Worm (Caenorhabditis elegans) whole organism, L1 larva: ENCODE results near the gene stc-1.

Experiments
- C04F5.9 ChIP-seq: sonication (generic microtip); optimal IDR thresholded peaks from 2 replicates; lab custom pipeline; 2016; ENCODE audit warnings: missing genetic modification characterization, missing compliant biosample characterization
- C16A3.4 ChIP-seq: fragments of 150-350 bp; optimal IDR thresholded peaks from 2 replicates; lab custom pipeline; 2014; ENCODE audit warnings: missing biosample characterization, missing genetic modification characterization
- C34B4.2 ChIP-seq: sonication (generic microtip); optimal IDR thresholded peaks from 2 replicates; lab custom pipeline; 2017; ENCODE audit warnings: mild to moderate bottlenecking, missing genetic modification characterization, missing compliant biosample characterization
- F16B12.6 ChIP-seq: fragments of 150-350 bp; optimal IDR thresholded peaks from 2 replicates; lab custom pipeline; 2014; ENCODE audit warnings: missing biosample characterization, missing genetic modification characterization
- Y116A8C.19 ChIP-seq: sonication (generic microtip); optimal IDR thresholded peaks from 2 replicates; lab custom pipeline; 2016; ENCODE audit warnings: missing compliant biosample characterization, missing genetic modification characterization, borderline replicate concordance
- aly-2 ChIP-seq: fragments of 150-350 bp; optimal IDR thresholded peaks from 2 replicates; lab custom pipeline; 2014; ENCODE audit warnings: missing biosample characterization, missing genetic modification characterization
- ama-1 ChIP-seq: fragments of 150-350 bp; optimal IDR thresholded peaks from 2 replicates; lab custom pipeline; 2014
- blmp-1 ChIP-seq: fragments of 150-350 bp; optimal IDR thresholded peaks from 2 replicates; lab custom pipeline; 2014; ENCODE audit warnings: missing biosample characterization, missing genetic modification characterization
- ceh-88 ChIP-seq: fragments of 200-800 bp; sonication (Bioruptor generic); IDR thresholded peaks from 2 replicates; pipeline ENCODE4 v1.3.6; 2022; ENCODE audit warnings: missing genetic modification characterization, missing compliant biosample characterization
- ces-1 ChIP-seq: fragments of 150-350 bp; optimal IDR thresholded peaks from 2 replicates; lab custom pipeline; 2014; ENCODE audit warnings: missing biosample characterization, missing genetic modification reagents, missing genetic modification characterization
- dpl-1 ChIP-seq, 3 experiments: fragments of 150-350 bp in 2 of 3; sonication (generic microtip) in 1 of 3; optimal IDR thresholded peaks; 2 replicates each; lab custom pipeline; 2014 to 2017; ENCODE audit warnings: missing biosample characterization in 3 of 3, missing genetic modification characterization in 3 of 3, missing genetic modification reagents in 3 of 3
- efl-1 ChIP-seq, 4 experiments: fragments of 150-350 bp; optimal IDR thresholded peaks in 3 of 4; peaks in 1 of 4; 1 replicate in 1 of 4; 2 replicates in 3 of 4; lab custom pipeline; 2014; ENCODE audit warnings: missing biosample characterization in 2 of 4, missing genetic modification characterization in 2 of 4, missing genetic modification reagents in 2 of 4
- efl-3 ChIP-seq: fragments of 200-800 bp; sonication (Bioruptor generic); optimal IDR thresholded peaks from 2 replicates; lab custom pipeline; 2018; ENCODE audit warnings: mild to moderate bottlenecking, missing genetic modification characterization, missing compliant biosample characterization
- egl-13 ChIP-seq: sonication (generic microtip); optimal IDR thresholded peaks from 2 replicates; lab custom pipeline; 2016; ENCODE audit warnings: missing genotype, missing genetic modification reagents, missing genetic modification characterization, missing compliant biosample characterization
- elt-2 ChIP-seq: sonication (generic microtip); optimal IDR thresholded peaks from 2 replicates; lab custom pipeline; 2016; ENCODE audit warnings: missing genetic modification characterization, mild to moderate bottlenecking, inconsistent platforms, missing compliant biosample characterization, missing genetic modification reagents
- elt-3 ChIP-seq, 6 experiments: fragments of 150-350 bp in 1 of 6; sonication (generic microtip); optimal IDR thresholded peaks; 2 replicates each; lab custom pipeline; 2017 to 2018; ENCODE audit warnings: missing biosample characterization in 6 of 6, missing genetic modification characterization in 6 of 6, inconsistent platforms in 1 of 6
- ets-5 ChIP-seq: fragments of 200-800 bp; sonication (Bioruptor generic); IDR thresholded peaks from 2 replicates; pipeline ENCODE4 v1.3.6; 2022; ENCODE audit warnings: missing genetic modification characterization, missing compliant biosample characterization
- fkh-10 ChIP-seq: sonication (generic microtip); optimal IDR thresholded peaks from 2 replicates; lab custom pipeline; 2017; ENCODE audit warnings: missing biosample characterization, missing genetic modification reagents, missing genetic modification characterization
- fos-1 ChIP-seq: fragments of 150-350 bp; optimal IDR thresholded peaks from 2 replicates; lab custom pipeline; 2014; ENCODE audit warnings: missing biosample characterization, missing genetic modification characterization
- grh-1 ChIP-seq: fragments of 200-800 bp; sonication (Bioruptor generic); IDR thresholded peaks from 2 replicates; pipeline ENCODE4 v1.3.6; 2022; ENCODE audit warnings: missing genetic modification reagents, missing genetic modification characterization, missing compliant biosample characterization
- hlh-17 ChIP-seq: fragments of 200-800 bp; sonication (Bioruptor generic); optimal IDR thresholded peaks from 2 replicates; lab custom pipeline; 2018; ENCODE audit warnings: missing genetic modification characterization, mild to moderate bottlenecking, missing compliant biosample characterization, moderate library complexity, borderline replicate concordance
- hpl-2 ChIP-seq: fragments of 150-350 bp; optimal IDR thresholded peaks from 2 replicates; lab custom pipeline; 2014; ENCODE audit warnings: missing biosample characterization, missing genetic modification reagents, missing genetic modification characterization
- jun-1 ChIP-seq: fragments of 150-350 bp; optimal IDR thresholded peaks from 2 replicates; lab custom pipeline; 2014; ENCODE audit warnings: missing biosample characterization, missing genetic modification reagents, missing genetic modification characterization
- lin-13 ChIP-seq: fragments of 150-350 bp; optimal IDR thresholded peaks from 2 replicates; lab custom pipeline; 2014; ENCODE audit warnings: missing biosample characterization, missing genetic modification reagents, missing genetic modification characterization
- lin-15B ChIP-seq: fragments of 150-350 bp; sonication (generic microtip); optimal IDR thresholded peaks from 3 replicates; lab custom pipeline; 2014; ENCODE audit warnings: missing biosample characterization, missing genetic modification characterization
- lin-39 ChIP-seq: fragments of 150-350 bp; optimal IDR thresholded peaks from 2 replicates; lab custom pipeline; 2014; ENCODE audit warnings: missing biosample characterization, missing genetic modification reagents, missing genetic modification characterization
- lsy-2 ChIP-seq, 2 experiments: fragments of 150-350 bp; optimal IDR thresholded peaks; 2 replicates each; lab custom pipeline; 2014; ENCODE audit warnings: missing biosample characterization in 2 of 2, missing genetic modification characterization in 2 of 2
- mab-9 ChIP-seq: fragments of 200-800 bp; sonication (Bioruptor generic); IDR thresholded peaks from 2 replicates; pipeline ENCODE4 v1.3.6; 2022; ENCODE audit warnings: missing genetic modification reagents, missing genetic modification characterization, missing compliant biosample characterization
- mep-1 ChIP-seq: fragments of 150-350 bp; optimal IDR thresholded peaks from 2 replicates; lab custom pipeline; 2014; ENCODE audit warnings: missing biosample characterization, missing genetic modification characterization
- nhr-19 ChIP-seq: fragments of 200-800 bp; sonication (Bioruptor generic); conservative IDR thresholded peaks from 2 replicates; pipeline ENCODE4 v1.3.6; 2022; ENCODE audit warnings: missing genetic modification characterization, missing compliant biosample characterization
- nhr-20 ChIP-seq: sonication (generic microtip); optimal IDR thresholded peaks from 2 replicates; lab custom pipeline; 2016; ENCODE audit warnings: mild to moderate bottlenecking, missing genetic modification characterization, missing compliant biosample characterization
- nhr-237 ChIP-seq: fragments of 150-350 bp; optimal IDR thresholded peaks from 2 replicates; lab custom pipeline; 2014; ENCODE audit warnings: missing biosample characterization, missing genetic modification characterization
- nhr-28 ChIP-seq: fragments of 150-350 bp; optimal IDR thresholded peaks from 2 replicates; lab custom pipeline; 2014; ENCODE audit warnings: missing biosample characterization, missing genetic modification characterization
- nhr-71 ChIP-seq: sonication (generic microtip); optimal IDR thresholded peaks from 2 replicates; lab custom pipeline; 2016; ENCODE audit warnings: mild to moderate bottlenecking, missing genetic modification characterization, moderate library complexity, missing compliant biosample characterization
- nhr-76 ChIP-seq: sonication (generic microtip); optimal IDR thresholded peaks from 2 replicates; lab custom pipeline; 2017; ENCODE audit warnings: missing biosample characterization, missing genetic modification characterization
- nhr-84 ChIP-seq: sonication (generic microtip); optimal IDR thresholded peaks from 2 replicates; lab custom pipeline; 2017; ENCODE audit warnings: missing biosample characterization, missing genetic modification characterization
- pag-3 ChIP-seq: sonication (generic microtip); optimal IDR thresholded peaks from 2 replicates; lab custom pipeline; 2017; ENCODE audit warnings: missing genetic modification characterization, mild to moderate bottlenecking, missing compliant biosample characterization, antibody characterized with exemption, borderline replicate concordance; ENCODE audit not compliant: insufficient read depth
- pax-3 ChIP-seq: fragments of 200-800 bp; sonication (Bioruptor generic); optimal IDR thresholded peaks from 2 replicates; lab custom pipeline; 2018; ENCODE audit warnings: mild to moderate bottlenecking, missing genetic modification characterization, moderate library complexity, missing compliant biosample characterization
- rnt-1 ChIP-seq: sonication (generic microtip); optimal IDR thresholded peaks from 2 replicates; lab custom pipeline; 2016; ENCODE audit warnings: mild to moderate bottlenecking, missing genetic modification characterization, moderate library complexity, missing compliant biosample characterization
- skn-1 ChIP-seq: fragments of 150-350 bp; optimal IDR thresholded peaks from 2 replicates; lab custom pipeline; 2014; ENCODE audit warnings: missing biosample characterization, missing genetic modification characterization
- snpc-4 ChIP-seq: fragments of 150-350 bp; optimal IDR thresholded peaks from 2 replicates; lab custom pipeline; 2014; ENCODE audit warnings: missing biosample characterization, missing genetic modification characterization
- snu-23 ChIP-seq: sonication (generic microtip); optimal IDR thresholded peaks from 2 replicates; lab custom pipeline; 2016; ENCODE audit warnings: missing genetic modification characterization, missing compliant biosample characterization
- sptf-1 ChIP-seq: fragments of 150-350 bp; optimal IDR thresholded peaks from 2 replicates; lab custom pipeline; 2014; ENCODE audit warnings: missing biosample characterization, missing genetic modification characterization
- sup-37 ChIP-seq: fragments of 200-800 bp; sonication (Bioruptor generic); optimal IDR thresholded peaks from 2 replicates; lab custom pipeline; 2018; ENCODE audit warnings: mild to moderate bottlenecking, missing genetic modification characterization, missing compliant biosample characterization
- swsn-7 ChIP-seq: sonication (generic microtip); optimal IDR thresholded peaks from 2 replicates; lab custom pipeline; 2016; ENCODE audit warnings: missing genetic modification characterization, missing compliant biosample characterization
- tbx-2 ChIP-seq: sonication (generic microtip); optimal IDR thresholded peaks from 2 replicates; lab custom pipeline; 2016; ENCODE audit warnings: missing genetic modification characterization, missing compliant biosample characterization
- unc-130 ChIP-seq: fragments of 150-350 bp; optimal IDR thresholded peaks from 2 replicates; lab custom pipeline; 2017; ENCODE audit warnings: missing biosample characterization, missing genetic modification characterization, inconsistent platforms
- unc-30 ChIP-seq: sonication (generic microtip); optimal IDR thresholded peaks from 2 replicates; lab custom pipeline; 2017; ENCODE audit warnings: missing biosample characterization, missing genetic modification characterization
- unc-62 ChIP-seq: fragments of 150-350 bp; optimal IDR thresholded peaks from 2 replicates; lab custom pipeline; 2014; ENCODE audit warnings: missing biosample characterization, missing genetic modification reagents, missing genetic modification characterization
- unc-98 ChIP-seq: fragments of 200-800 bp; sonication (Bioruptor generic); IDR thresholded peaks from 2 replicates; pipeline ENCODE4 v1.3.6; 2022; ENCODE audit warnings: missing genetic modification characterization, missing compliant biosample characterization
- vab-15 ChIP-seq: sonication (generic microtip); optimal IDR thresholded peaks from 2 replicates; lab custom pipeline; 2017; ENCODE audit warnings: missing genotype, mild to moderate bottlenecking, missing genetic modification characterization, missing compliant biosample characterization
- zip-4 ChIP-seq: fragments of 200-800 bp; sonication (Bioruptor generic); optimal IDR thresholded peaks from 2 replicates; lab custom pipeline; 2018; ENCODE audit warnings: mild to moderate bottlenecking, missing genetic modification characterization, moderate library complexity, missing compliant biosample characterization

stc-1 gene

DNA sequence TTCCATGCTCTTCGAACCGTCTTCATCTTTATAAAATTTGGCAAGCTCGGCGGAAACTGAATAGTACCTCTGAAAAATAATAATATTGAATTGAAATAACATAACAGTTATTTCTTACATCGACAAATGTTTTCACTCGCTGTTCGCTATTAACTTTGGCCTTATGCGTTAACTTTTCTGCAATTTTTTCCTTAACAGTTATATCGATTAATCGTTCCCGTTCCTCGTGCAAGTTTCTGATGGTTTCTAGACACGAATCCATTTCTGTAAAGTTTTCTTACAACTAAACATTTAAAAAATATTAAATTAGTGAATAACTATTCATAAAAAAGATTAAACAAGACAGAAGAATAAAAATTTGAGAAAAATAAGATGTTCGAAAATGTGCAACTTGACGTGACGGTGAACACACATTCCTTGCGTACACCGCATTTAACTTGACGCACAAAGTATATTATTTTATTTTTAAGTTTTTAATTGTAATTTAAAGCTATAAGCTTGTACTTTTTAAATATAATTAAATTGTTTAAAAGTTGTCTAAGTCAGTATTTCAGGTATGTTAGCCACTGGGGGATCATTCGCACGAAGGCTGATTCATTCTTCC, 40.7 kb downstream of the stc-1 start, which contains the start of the genes prp-9 and mrps-18B (continued):
- no peak for TF ChIP-seq Y116A8C.19 (tag; lab: Kevin White, UChicago)
- TF ChIP-seq swsn-7 (tag; lab: Kevin White, UChicago): peak; percentile 41
- TF ChIP-seq grh-1 (GFP tag; lab: Robert Waterston, UW): no peak
- TF ChIP-seq efl-3 (GFP tag; lab: Kevin White, UChicago): no peak
- no peak for TF ChIP-seq aly-2 (tag; lab: Kevin White, UChicago)
- no peak for TF ChIP-seq ama-1
- TF ChIP-seq C16A3.4 (tag; lab: Kevin White, UChicago): peak; percentile 53
- TF ChIP-seq nhr-71 (tag; lab: Kevin White, UChicago): peak; percentile 34
- no peak for TF ChIP-seq jun-1 (tag; lab: Kevin White, UChicago)
- TF ChIP-seq tbx-2: no peak
- TF ChIP-seq fos-1 (tag; lab: Kevin White, UChicago): no peak
- TF ChIP-seq mep-1: peak; percentile 87
- TF ChIP-seq nhr-76 (tag; lab: Kevin White, UChicago): no peak
- TF ChIP-seq hlh-17 (GFP tag; lab: Kevin White, UChicago): no peak
- TF ChIP-seq snu-23 (GFP tag; lab: Kevin White, UChicago): peak; percentile 60
- TF ChIP-seq zip-4: no peak
- peak; percentile 83 for TF ChIP-seq F16B12.6
- TF ChIP-seq elt-3 (tag; optimal IDR thresholded peaks at IDR 0.05; lab: Kevin White, UChicago): peak in 1 of 6 experiments; percentile 10
- no peak for TF ChIP-seq ces-1
- no peak for TF ChIP-seq unc-62 (GFP tag; lab: Kevin White, UChicago)
- TF ChIP-seq C04F5.9 (tag; lab: Kevin White, UChicago): no peak
- TF ChIP-seq skn-1 (tag; lab: Kevin White, UChicago): peak; percentile 6
- peak in 2 of 3 experiments; percentile 25 to 56 for TF ChIP-seq dpl-1 (GFP tag; optimal IDR thresholded peaks at IDR 0.05; lab: Kevin White, UChicago)
- TF ChIP-seq rnt-1 (tag; lab: Kevin White, UChicago): peak; percentile 4
- no peak for TF ChIP-seq hpl-2 (GFP tag; lab: Kevin White, UChicago)
- no peak for TF ChIP-seq unc-30 (tag; lab: Kevin White, UChicago)
- no peak for TF ChIP-seq lin-39
- no peak for TF ChIP-seq fkh-10 (GFP tag; lab: Kevin White, UChicago)
- TF ChIP-seq pag-3: no peak
- TF ChIP-seq lin-13 (GFP tag; lab: Kevin White, UChicago): no peak
- no peak for TF ChIP-seq lin-15B
- TF ChIP-seq pax-3 (tag; lab: Kevin White, UChicago): no peak
- TF ChIP-seq mab-9: no peak
- peak; percentile 65 to 73 for TF ChIP-seq lsy-2 (tag; optimal IDR thresholded peaks at IDR 0.05; lab: Kevin White, UChicago)
- TF ChIP-seq unc-130: peak; percentile 75
- TF ChIP-seq sptf-1 (tag; lab: Kevin White, UChicago): no peak
- peak; percentile 30 to 53 for TF ChIP-seq efl-1 (optimal IDR thresholded peaks at IDR 0.05; lab: Kevin White, UChicago)
- TF ChIP-seq efl-1 (GFP tag; optimal IDR thresholded peaks at IDR 0.05 in 1 of 2; lab: Kevin White, UChicago): peak; percentile 38 to 42
- peak; percentile 35 for TF ChIP-seq nhr-20 (tag; lab: Kevin White, UChicago)
- TF ChIP-seq snpc-4: no peak
- peak; percentile 63 for TF ChIP-seq blmp-1 (tag; lab: Kevin White, UChicago)
- TF ChIP-seq nhr-28 (tag; lab: Kevin White, UChicago): no peak
- no peak for TF ChIP-seq vab-15 (tag; lab: Kevin White, UChicago)
- TF ChIP-seq egl-13 (tag; lab: Kevin White, UChicago): no peak
- peak; percentile 9; the same call in 1 of the 2 replicates for TF ChIP-seq nhr-19
- no peak for TF ChIP-seq C34B4.2 (tag; lab: Kevin White, UChicago)
- no peak for TF ChIP-seq nhr-84 (tag; lab: Kevin White, UChicago)
- no peak for TF ChIP-seq sup-37 (GFP tag; lab: Kevin White, UChicago)
- no peak for TF ChIP-seq ceh-88 (GFP tag; lab: Robert Waterston, UW)
- no peak for TF ChIP-seq ets-5
- TF ChIP-seq nhr-237 (tag; lab: Kevin White, UChicago): no peak
- TF ChIP-seq unc-98 (GFP tag; lab: Robert Waterston, UW): no peak
- no peak for TF ChIP-seq elt-2
